Fruit fly (Drosophila melanogaster) whole organism, adult: ENCODE data around the gene Prp4k.

Source experiments
- CG11617 ChIP-seq: fragments of 200-800 bp; sonication (Bioruptor generic); optimal IDR thresholded peaks from 2 replicates; lab custom pipeline; 2017; ENCODE audit warnings: mild to moderate bottlenecking, missing biosample characterization, missing genetic modification reagents, missing genetic modification characterization
- CG12768 ChIP-seq: fragments of 200-800 bp; sonication (Bioruptor generic); optimal IDR thresholded peaks from 2 replicates; lab custom pipeline; 2017; ENCODE audit warnings: missing biosample characterization, missing genetic modification characterization, mild to moderate bottlenecking, moderate library complexity, missing genetic modification reagents
- CG14711 ChIP-seq: fragments of 200-800 bp; sonication (Bioruptor generic); optimal IDR thresholded peaks from 2 replicates; lab custom pipeline; 2018; ENCODE audit warnings: missing biosample characterization, mild to moderate bottlenecking, missing genetic modification characterization, moderate library complexity
- CG1620 ChIP-seq: fragments of 200-800 bp; sonication (Bioruptor generic); optimal IDR thresholded peaks from 2 replicates; lab custom pipeline; 2016; ENCODE audit warnings: missing biosample characterization, missing genetic modification characterization
- CG33017 ChIP-seq: fragments of 200-800 bp; sonication (Bioruptor generic); optimal IDR thresholded peaks from 2 replicates; lab custom pipeline; 2018; ENCODE audit warnings: missing biosample characterization, mild to moderate bottlenecking, missing genetic modification characterization, moderate library complexity
- CG5204 ChIP-seq: fragments of 200-800 bp; sonication (Bioruptor generic); optimal IDR thresholded peaks from 2 replicates; lab custom pipeline; 2016; ENCODE audit warnings: missing biosample characterization, missing genetic modification characterization
- CG7045 ChIP-seq: fragments of 200-800 bp; sonication (Bioruptor generic); optimal IDR thresholded peaks from 2 replicates; lab custom pipeline; 2017; ENCODE audit warnings: missing biosample characterization, mild to moderate bottlenecking, missing genetic modification characterization
- CG7101 ChIP-seq: fragments of 200-800 bp; sonication (Bioruptor generic); optimal IDR thresholded peaks from 2 replicates; lab custom pipeline; 2018; ENCODE audit warnings: missing biosample characterization, mild to moderate bottlenecking, missing genetic modification characterization, moderate library complexity
- Clk ChIP-seq: fragments of 200-800 bp; sonication (Bioruptor generic); optimal IDR thresholded peaks from 2 replicates; lab custom pipeline; 2017; ENCODE audit warnings: missing biosample characterization, missing genetic modification characterization
- Crg-1 ChIP-seq: fragments of 200-800 bp; sonication (Bioruptor generic); optimal IDR thresholded peaks from 2 replicates; lab custom pipeline; 2016; ENCODE audit warnings: missing biosample characterization, missing genetic modification characterization
- Hr96 ChIP-seq: fragments of 200-800 bp; sonication (Bioruptor generic); optimal IDR thresholded peaks from 2 replicates; lab custom pipeline; 2016; ENCODE audit warnings: missing biosample characterization, missing genetic modification characterization
- Mnt ChIP-seq: fragments of 200-800 bp; sonication (Bioruptor generic); optimal IDR thresholded peaks from 2 replicates; lab custom pipeline; 2016; ENCODE audit warnings: missing biosample characterization, mild to moderate bottlenecking, missing genetic modification characterization
- bab1 ChIP-seq: fragments of 200-800 bp; sonication (Bioruptor generic); optimal IDR thresholded peaks from 3 replicates; lab custom pipeline; 2019; ENCODE audit warnings: missing biosample characterization, mild to moderate bottlenecking, missing genetic modification characterization, moderate library complexity
- cic ChIP-seq: fragments of 200-800 bp; sonication (Bioruptor generic); optimal IDR thresholded peaks from 2 replicates; lab custom pipeline; 2017; ENCODE audit warnings: missing biosample characterization, mild to moderate bottlenecking, missing genetic modification characterization, moderate library complexity
- cnc ChIP-seq, 2 experiments: fragments of >200 bp; optimal IDR thresholded peaks; 2 replicates each; lab custom pipeline; 2017
- kay ChIP-seq: fragments of 200-800 bp; sonication (Bioruptor generic); peaks from one replicate; lab custom pipeline; 2016; ENCODE audit warnings: missing biosample characterization, missing genetic modification characterization, borderline replicate concordance
- ovo ChIP-seq: fragments of 200-800 bp; sonication (Bioruptor generic); optimal IDR thresholded peaks from 2 replicates; lab custom pipeline; 2016; ENCODE audit warnings: missing biosample characterization, missing genetic modification characterization
- pad ChIP-seq: fragments of 200-800 bp; sonication (Bioruptor generic); optimal IDR thresholded peaks from 3 replicates; lab custom pipeline; 2017; ENCODE audit warnings: missing biosample characterization, missing genetic modification characterization, mild to moderate bottlenecking, moderate library complexity, missing genetic modification reagents
- tj ChIP-seq: fragments of 200-800 bp; sonication (Bioruptor generic); optimal IDR thresholded peaks from 3 replicates; lab custom pipeline; 2017; ENCODE audit warnings: missing biosample characterization, mild to moderate bottlenecking, missing genetic modification characterization, moderate library complexity
- toe ChIP-seq: fragments of 200-800 bp; sonication (Bioruptor generic); optimal IDR thresholded peaks from 2 replicates; lab custom pipeline; 2016; ENCODE audit warnings: missing biosample characterization, missing genetic modification characterization

Prp4k gene

DNA sequence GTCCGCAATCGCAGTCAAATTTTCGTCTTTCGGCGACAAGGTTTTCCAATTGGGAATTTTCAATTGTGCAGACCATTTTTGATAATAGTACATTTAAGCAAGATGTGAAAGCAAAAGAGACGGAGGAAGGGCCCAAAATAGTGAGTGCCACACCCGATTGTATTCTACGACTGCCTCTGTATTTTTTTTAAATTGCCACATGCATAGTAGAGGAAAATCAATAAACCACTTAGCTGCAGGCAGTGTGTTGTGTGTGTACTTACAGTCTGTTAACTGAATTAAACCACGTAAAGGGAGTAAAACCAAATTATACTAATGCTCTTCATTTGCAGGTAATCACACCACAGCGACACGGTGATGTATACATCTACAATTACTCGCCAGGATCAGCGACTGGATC, 39.5 kb downstream of the Prp4k start:
- TF ChIP-seq pad (GFP tag; lab: Kevin White, UChicago) (no peak), tj (no peak), CG1620 (no peak), CG11617 (no peak), Mnt (no peak), ovo (GFP tag; lab: Kevin White, UChicago) (no peak), cic (no peak), CG7101 (no peak), Clk (no peak), CG7045 (no peak), kay (GFP tag; lab: Kevin White, UChicago) (no peak), Crg-1 (no peak), toe (no peak), Hr96 (GFP tag; lab: Kevin White, UChicago) (no peak), CG33017 (no peak), cnc (optimal IDR thresholded peaks at IDR 0.05; lab: Kevin White, UChicago) (no peak), CG14711 (tag; lab: Kevin White, UChicago) (no peak)

dm6 chr3L:166789-167132, 44.5 kb downstream of the Prp4k start:
- TF ChIP-seq CG5204 (GFP tag; lab: Kevin White, UChicago) (no peak), CG33017 (no peak), Mnt (no peak), ovo (GFP tag; lab: Kevin White, UChicago) (no peak), toe (no peak), Clk (no peak), Hr96 (GFP tag; lab: Kevin White, UChicago) (no peak), CG12768 (GFP tag; lab: Kevin White, UChicago) (no peak)

dm6 chr3L:165981-166788, 45.1 kb downstream of the Prp4k start:
- TF ChIP-seq CG12768 (GFP tag; lab: Kevin White, UChicago), result peak; percentile 17
- TF ChIP-seq CG11617, result no peak
- no peak for TF ChIP-seq toe
- peak; percentile 11 for TF ChIP-seq CG7101
- TF ChIP-seq CG33017, result peak; percentile 6

DNA sequence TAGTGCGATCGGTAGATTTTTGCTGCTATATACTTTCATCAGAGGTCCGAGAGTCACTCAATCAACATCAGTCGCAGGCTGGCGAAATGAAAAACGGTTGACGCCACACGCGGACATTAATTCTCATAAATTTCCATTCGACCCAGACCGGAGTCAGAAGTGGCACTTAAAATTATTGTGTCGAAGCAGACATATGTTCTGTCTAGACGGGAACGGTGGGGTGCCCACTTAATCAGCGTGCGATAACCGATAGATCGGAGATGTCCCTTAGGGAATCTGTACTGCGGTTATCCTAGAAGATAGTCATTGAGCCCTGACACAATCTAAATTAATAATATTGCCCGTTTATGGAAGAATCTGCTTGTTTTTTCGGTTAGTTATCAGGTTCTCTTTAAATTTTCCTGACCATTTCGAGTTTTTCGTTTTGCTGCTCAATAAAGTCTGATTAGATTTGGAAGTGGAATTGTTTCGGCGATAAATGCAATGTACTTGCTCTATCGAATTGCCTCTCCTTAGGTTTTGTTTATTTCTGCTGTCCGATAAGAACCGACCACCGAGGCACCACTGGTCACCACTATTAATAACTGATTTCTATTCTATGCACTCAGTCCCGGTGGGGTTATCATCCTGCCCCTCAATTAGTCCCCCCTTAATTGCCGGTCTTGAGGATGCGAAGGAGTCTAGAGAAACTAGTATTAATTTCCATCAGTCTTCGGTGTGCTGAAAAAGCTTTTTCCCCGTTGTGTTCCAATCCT, 49.2 kb downstream of the Prp4k start:
- TF ChIP-seq cic (no peak), pad (GFP tag; lab: Kevin White, UChicago) (no peak), CG5204 (GFP tag; lab: Kevin White, UChicago) (no peak), CG11617 (no peak), Hr96 (GFP tag; lab: Kevin White, UChicago) (no peak), kay (GFP tag; lab: Kevin White, UChicago) (no peak), toe (no peak), ovo (GFP tag; lab: Kevin White, UChicago) (no peak), CG7045 (no peak), CG14711 (tag; lab: Kevin White, UChicago) (no peak), tj (no peak), CG1620 (no peak), Crg-1 (no peak), CG12768 (GFP tag; lab: Kevin White, UChicago) (no peak), CG33017 (no peak), Clk (no peak), cnc (optimal IDR thresholded peaks at IDR 0.05; lab: Kevin White, UChicago) (no peak)

dm6 chr3L:160446-161094, 50.7 kb downstream of the Prp4k start:
- TF ChIP-seq CG7101 (peak; percentile 15), pad (GFP tag; lab: Kevin White, UChicago) (peak; percentile 1), CG11617 (no peak), tj (peak; percentile 82), CG7045 (peak; percentile 4), cic (peak; percentile 29), Mnt (peak; percentile 31), CG14711 (tag; lab: Kevin White, UChicago) (peak; percentile 30), bab1 (peak; percentile 51), ovo (GFP tag; lab: Kevin White, UChicago) (no peak), CG12768 (GFP tag; lab: Kevin White, UChicago) (peak; percentile 15), kay (GFP tag; lab: Kevin White, UChicago) (no peak), CG33017 (peak; percentile 16)

DNA sequence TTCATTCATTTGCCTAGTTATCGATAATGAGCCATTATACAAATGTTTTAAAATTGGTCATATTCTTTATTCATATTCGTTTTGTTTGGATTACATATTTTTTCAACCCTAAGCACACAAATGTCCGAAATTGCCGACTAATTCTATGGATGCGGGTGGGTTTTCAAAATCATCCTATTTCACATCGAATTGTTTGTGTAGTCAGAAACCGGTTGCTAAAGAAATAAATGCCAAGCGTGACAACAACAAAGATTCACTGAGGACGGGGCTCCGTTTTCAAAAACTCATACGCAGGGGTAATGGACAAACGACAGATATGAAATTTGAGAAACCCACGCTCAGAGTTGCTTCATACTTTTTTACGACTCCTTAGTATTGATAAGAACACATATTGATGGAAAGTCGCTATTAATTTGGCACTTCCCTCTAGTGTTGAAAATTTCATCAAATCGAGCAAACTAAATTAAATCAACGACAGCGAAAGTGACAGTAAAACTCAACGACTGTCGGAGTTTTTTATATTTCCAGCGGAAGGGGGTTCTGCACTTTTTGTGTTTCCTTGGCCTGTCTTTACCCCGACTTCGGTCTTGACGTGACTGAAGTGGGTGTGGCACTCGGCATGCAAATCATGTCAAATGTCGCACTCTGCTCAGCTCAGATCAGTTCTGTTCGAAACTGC, 51.7 kb downstream of the Prp4k start:
- TF ChIP-seq tj (peak; percentile 7), CG14711 (tag; lab: Kevin White, UChicago) (no peak), Mnt (no peak)
